Worm (Caenorhabditis elegans) whole organism, dauer: Measurements from ENCODE around the gene srxa-8.

Experiments
- unc-62 ChIP-seq: sonication (generic microtip); optimal IDR thresholded peaks from 2 replicates; lab custom pipeline; 2017; ENCODE audit warnings: missing biosample characterization, missing genetic modification reagents, missing genetic modification characterization

Gene srxa-8

DNA sequence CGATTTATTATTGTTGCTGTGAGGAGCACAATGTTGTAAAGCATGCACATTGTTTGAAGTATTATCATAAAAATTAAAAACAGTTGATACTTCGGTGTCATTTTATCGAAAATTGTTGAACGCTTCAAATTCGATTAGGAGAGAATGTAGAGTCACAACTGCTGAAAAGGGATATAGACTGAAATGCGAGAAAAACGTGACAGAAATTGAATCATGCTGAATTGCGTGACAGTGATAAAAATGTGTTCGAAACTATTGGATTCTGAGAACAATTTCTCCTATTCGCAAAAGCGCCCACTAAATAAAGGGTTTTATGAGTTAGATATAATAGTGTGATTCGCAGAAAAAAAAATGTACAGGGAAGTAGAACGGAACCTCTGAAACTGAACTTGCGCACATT lies at the start of gene srxa-8:
Gene srxa-8, minus strand, starts transcription at position 101 of the 400 bp plus-strand sequence.
- no peak for TF ChIP-seq unc-62 (GFP tag; lab: Kevin White, UChicago)

DNA sequence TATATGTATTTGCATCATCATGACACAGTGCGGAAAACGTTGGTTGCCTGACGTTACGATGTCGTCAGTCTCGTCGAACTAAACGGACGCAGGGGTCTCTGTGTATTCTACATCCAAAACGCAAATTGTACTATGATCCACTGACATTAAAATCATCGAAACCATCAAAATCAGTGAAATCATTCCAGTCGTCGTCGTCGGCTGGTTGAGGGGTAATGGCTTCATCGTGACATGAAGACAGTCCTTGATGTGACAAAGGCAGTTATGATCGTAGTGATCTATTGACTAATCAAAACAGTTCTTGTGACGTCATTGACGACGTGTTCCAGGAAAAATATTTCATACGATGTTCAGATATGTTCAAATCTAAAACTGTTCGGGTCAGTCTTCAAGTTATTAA lies 49.0 kb upstream of the srxa-8 start:
- TF ChIP-seq unc-62 (GFP tag; lab: Kevin White, UChicago): no peak

DNA sequence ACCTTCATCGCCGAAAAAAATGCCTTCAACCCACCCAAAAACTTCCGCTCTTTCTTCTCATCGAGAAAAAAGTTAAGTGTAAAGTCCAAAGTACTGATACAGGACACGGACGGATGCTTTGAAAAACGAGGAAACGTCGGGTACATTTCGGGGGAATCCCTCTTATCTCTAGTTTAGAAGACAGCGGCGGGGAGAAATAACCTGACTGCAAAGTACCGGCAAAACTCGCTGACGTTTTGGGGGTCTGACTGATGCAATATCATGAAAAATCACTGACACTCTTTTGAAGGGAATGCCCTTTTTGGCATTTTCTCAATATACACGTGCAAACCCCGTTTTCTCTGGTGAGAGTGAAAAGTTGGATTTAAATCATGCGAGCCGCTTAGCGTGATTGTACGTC lies 47.8 kb upstream of the srxa-8 start:
- TF ChIP-seq unc-62 (GFP tag; lab: Kevin White, UChicago): no peak

- TF ChIP-seq unc-62 (GFP tag; lab: Kevin White, UChicago): no peak
These were observed 46.2 kb upstream of the srxa-8 start for ce11 chrX:13354672-13355407.

- TF ChIP-seq unc-62 (GFP tag; lab: Kevin White, UChicago): no peak
These were observed 44.9 kb upstream of the srxa-8 start for ce11 chrX:13353530-13353929.

DNA sequence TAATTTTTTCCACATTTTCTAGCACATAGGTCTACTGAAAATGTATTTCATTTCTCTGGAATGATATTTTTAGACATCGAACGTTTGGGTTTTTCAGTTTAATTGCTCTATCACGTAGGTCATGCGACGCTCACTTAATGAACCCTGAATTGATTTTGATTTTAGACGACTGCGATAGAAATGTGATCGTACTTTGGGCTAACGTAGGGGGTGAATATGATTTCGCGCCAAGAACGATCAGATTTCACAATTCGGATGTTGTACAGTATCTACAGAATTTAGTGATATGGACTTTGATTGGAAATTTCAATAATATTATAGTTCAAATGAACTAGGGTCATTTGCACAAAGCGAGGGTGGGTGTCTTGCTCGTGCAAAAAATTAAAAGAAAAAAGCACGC lies 43.5 kb upstream of the srxa-8 start:
- TF ChIP-seq unc-62 (GFP tag; lab: Kevin White, UChicago): no peak

DNA sequence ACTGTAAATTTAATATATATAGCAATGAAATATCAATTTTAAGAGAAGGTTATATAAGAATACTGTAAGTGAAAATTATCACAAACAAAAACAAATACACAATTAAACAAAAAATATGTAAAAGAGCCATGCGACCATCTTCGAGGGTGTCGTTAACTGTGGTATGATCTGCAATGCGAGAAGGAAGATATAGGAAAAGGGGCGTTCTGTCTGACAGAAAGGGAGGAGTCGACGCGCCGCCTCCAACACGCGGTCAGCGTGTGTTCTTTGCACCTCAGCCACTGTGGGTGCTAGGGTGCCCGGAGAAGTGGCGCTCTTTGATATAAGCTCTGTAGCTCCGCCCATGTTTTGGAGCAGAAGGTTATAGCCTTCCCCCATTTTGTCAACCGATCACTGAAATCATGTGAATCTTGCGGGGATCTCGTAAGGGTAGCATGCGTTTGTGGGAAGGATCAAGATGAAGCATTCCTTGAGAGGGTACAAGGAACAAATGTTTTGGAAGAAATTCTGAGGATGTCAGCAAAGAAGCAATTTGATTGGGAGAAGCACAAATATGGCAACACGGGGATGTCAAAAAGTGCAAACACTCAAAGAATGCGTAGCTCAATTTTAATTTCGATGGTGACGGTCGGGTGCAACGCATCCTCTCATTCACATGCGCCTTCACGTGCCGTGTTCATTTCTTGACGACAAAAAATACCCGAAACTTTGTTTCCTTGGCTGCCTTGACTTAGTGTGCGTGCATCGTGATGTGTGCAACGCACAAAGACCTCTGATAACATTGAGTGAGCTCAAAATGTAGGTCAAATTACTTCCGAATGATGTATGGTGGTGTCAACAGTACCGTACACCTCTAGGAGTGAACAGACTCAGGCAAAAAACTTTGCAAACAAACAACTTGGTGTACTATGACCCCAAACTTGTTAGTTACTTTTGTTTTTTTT lies 42.4 kb upstream of the srxa-8 start, which contains the start of gene mxl-3:
Gene mxl-3, minus strand, starts transcription at position 1 of the 944 bp plus-strand sequence.
- no peak for TF ChIP-seq unc-62 (GFP tag; lab: Kevin White, UChicago)

ce11 chrX:13350123-13350798 lies 41.6 kb upstream of the srxa-8 start:
- TF ChIP-seq unc-62 (GFP tag; lab: Kevin White, UChicago): no peak

DNA sequence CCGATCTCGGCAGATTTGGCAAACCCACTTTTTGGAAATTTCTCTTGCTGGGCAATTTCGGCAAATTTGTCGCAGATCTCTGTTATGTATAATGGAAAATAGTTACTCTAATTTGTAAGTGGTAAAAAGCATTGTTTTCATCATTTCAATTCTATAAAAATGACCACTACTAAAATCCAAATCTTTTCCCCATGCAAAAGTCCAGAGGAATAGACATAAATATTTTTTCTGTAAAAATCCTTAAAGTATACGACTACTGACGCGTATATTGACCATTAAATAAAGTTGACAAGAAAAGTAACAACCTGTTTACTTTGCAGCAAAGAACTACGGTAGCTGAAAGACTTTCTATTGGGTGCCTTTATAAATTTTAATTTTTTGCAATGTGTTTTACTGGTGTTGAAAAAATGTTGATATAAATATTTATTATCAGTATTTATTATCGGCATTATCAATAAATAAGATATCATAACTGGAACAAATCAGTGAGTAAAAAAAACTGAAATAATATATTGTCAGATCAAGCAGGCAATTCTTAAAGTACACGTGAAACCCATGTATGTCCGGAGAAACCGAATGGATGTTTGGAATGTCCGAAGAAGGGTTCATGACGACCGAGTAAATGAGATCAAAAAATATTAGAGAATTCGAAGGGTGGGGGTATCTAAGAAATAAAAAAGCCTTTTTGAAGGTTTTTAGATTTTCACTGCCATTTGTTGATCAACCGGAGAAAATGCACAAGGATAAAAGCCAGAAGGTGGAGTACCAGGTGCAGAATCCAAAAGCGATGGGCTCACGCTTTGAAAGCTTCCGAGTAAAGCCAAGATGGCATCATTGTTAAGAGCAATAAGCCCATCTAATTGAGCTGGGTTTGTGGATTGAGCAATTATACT lies 40.8 kb upstream of the srxa-8 start:
- TF ChIP-seq unc-62 (GFP tag; lab: Kevin White, UChicago): no peak

DNA sequence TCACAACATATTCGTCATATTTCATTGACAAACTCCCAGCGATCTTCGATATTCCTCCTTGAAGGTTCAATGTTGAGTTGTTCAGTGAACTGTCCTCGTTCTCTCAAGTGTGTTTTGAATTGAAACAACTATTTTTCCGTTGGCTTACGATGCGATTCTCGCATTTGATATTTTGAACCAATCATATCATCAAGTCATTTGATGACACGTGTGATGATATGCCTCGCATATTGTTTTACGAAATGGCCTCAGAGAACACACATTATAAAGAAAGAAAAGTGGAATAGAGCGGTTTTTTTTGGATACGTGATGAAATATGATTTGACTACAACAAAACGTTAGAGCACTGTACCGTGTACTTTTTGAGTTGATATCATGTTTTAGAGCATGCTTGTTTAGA lies 39.8 kb upstream of the srxa-8 start:
- no peak for TF ChIP-seq unc-62 (GFP tag; lab: Kevin White, UChicago)

ce11 chrX:13347251-13347650 lies 38.6 kb upstream of the srxa-8 start:
- TF ChIP-seq unc-62 (GFP tag; lab: Kevin White, UChicago): no peak

- no peak for TF ChIP-seq unc-62 (GFP tag; lab: Kevin White, UChicago)
These were observed 33.2 kb upstream of the srxa-8 start for ce11 chrX:13341853-13342252.

DNA sequence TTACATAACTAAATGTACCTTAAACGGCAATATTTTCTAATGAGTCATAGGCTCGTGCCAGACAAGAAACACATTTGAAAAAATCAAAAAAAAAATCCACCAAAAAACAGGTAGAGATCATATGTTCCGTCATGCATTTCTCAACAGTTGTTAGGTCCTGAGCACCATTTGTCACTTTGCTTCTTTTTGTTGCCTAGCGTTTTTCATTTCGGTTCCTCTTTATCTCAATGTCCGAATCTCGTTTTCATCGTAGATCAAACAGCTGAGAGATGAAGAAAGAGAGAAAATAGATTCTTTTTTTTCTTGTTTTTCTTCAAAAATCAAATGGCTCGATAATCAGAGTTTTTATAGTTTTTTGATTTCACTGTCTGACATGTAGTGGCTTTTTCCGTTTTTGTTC lies 32.3 kb upstream of the srxa-8 start:
- no peak for TF ChIP-seq unc-62 (GFP tag; lab: Kevin White, UChicago)

DNA sequence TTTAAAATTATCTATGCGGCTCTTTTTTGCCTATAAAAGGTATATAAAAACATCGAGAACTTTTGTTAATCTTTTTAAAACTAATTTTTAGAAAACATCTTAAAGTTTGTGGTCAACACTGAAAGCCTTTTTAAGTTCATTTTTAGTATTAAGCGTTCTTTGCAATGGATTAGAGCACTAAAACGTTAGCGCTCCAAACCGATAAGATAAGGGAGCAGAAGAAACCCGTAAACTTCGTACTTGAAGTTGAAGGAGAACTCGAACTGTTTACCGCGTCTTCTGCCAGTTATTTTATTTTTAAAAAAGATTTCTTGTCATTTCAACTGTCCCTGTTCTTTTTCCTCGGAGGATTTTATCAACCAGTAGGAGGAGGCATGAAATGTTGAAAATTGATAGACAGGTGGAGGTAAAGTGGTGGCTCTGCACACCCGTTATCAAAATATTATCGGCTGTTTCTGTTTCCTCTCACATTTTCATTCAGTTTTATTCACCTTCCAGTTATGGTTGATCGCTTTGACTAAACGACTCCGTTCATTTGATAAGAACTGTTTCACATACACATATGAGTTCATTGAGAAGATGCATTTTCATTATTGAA lies 30.5 kb upstream of the srxa-8 start:
- no peak for TF ChIP-seq unc-62 (GFP tag; lab: Kevin White, UChicago)
